Fruit fly (Drosophila melanogaster): ENCODE results near the gene mRpL47.

Gene mRpL47

dm6 chr3R:9480396-9480795 is 35.3 kb downstream of the mRpL47 start:
- no peak for TF ChIP-seq dsx (GFP tag; optimal IDR thresholded peaks at IDR 0.05; ENCODE audit: poor library complexity, severe bottlenecking)
- peak; percentile 41 for TF ChIP-seq Lpt (GFP tag; optimal IDR thresholded peaks at IDR 0.05)
- peak; percentile 26 for TF ChIP-seq achi (GFP tag; optimal IDR thresholded peaks at IDR 0.05)
- peak; percentile 43 for TF ChIP-seq CG10631 (GFP tag; optimal IDR thresholded peaks at IDR 0.05)
- no peak for TF ChIP-seq topi (GFP tag; optimal IDR thresholded peaks at IDR 0.05)
- no peak for TF ChIP-seq Eip75B (GFP tag; optimal IDR thresholded peaks at IDR 0.05)
- no peak for TF ChIP-seq Hr38 (GFP tag; optimal IDR thresholded peaks at IDR 0.05)
- TF ChIP-seq Eip78C (GFP tag), result peak; percentile 51
- no peak for TF ChIP-seq cyc (GFP tag; optimal IDR thresholded peaks at IDR 0.05)
- no peak for TF ChIP-seq pdm3 (GFP tag; optimal IDR thresholded peaks at IDR 0.05)
- no peak for TF ChIP-seq Smox (GFP tag; optimal IDR thresholded peaks at IDR 0.05)
- peak in 1 of 2 experiments; percentile 36 for TF ChIP-seq salr (GFP tag; optimal IDR thresholded peaks at IDR 0.05)
- peak; percentile 83 for TF ChIP-seq CG15336 (GFP tag; IDR thresholded peaks at IDR 0.05)
- no peak for TF ChIP-seq CG34406 (GFP tag; optimal IDR thresholded peaks at IDR 0.05)
- peak; percentile 65 for TF ChIP-seq CG6163 (GFP tag; IDR thresholded peaks at IDR 0.05)
- peak; percentile 63; the same call in 1 of the 3 replicates for TF ChIP-seq eg (GFP tag; IDR thresholded peaks at IDR 0.05)
- no peak for TF ChIP-seq fd85E (GFP tag; optimal IDR thresholded peaks at IDR 0.05)
- no peak for TF ChIP-seq lz (GFP tag; optimal IDR thresholded peaks at IDR 0.05)
- TF ChIP-seq Sox102F (GFP tag; optimal IDR thresholded peaks at IDR 0.05), result no peak
- peak; percentile 28 for TF ChIP-seq OdsH (GFP tag; optimal IDR thresholded peaks at IDR 0.05)
- TF ChIP-seq Gug (GFP tag; IDR thresholded peaks at IDR 0.05), result peak; percentile 66
- TF ChIP-seq CG3919 (GFP tag; optimal IDR thresholded peaks at IDR 0.05), result peak; percentile 49
- TF ChIP-seq Sox15 (GFP tag; optimal IDR thresholded peaks at IDR 0.05), result no peak
- TF ChIP-seq Blimp-1 (GFP tag; optimal IDR thresholded peaks at IDR 0.05), result no peak
- TF ChIP-seq CG4318 (GFP tag; optimal IDR thresholded peaks at IDR 0.05), result no peak
- no peak for TF ChIP-seq fkh (GFP tag; optimal IDR thresholded peaks at IDR 0.05)
- no peak for TF ChIP-seq CG6808 (GFP tag; optimal IDR thresholded peaks at IDR 0.05)
- TF ChIP-seq ss (GFP tag; optimal IDR thresholded peaks at IDR 0.05), result no peak
- no peak for TF ChIP-seq spab (GFP tag; optimal IDR thresholded peaks at IDR 0.05)
- no peak for TF ChIP-seq CG6792 (GFP tag; optimal IDR thresholded peaks at IDR 0.05)
- no peak for TF ChIP-seq CG11762 (GFP tag; optimal IDR thresholded peaks at IDR 0.05; ENCODE audit: insufficient read depth)
- TF ChIP-seq dac (GFP tag; optimal IDR thresholded peaks at IDR 0.05), result peak; percentile 11
- no peak for TF ChIP-seq Sox14 (GFP tag; optimal IDR thresholded peaks at IDR 0.05)
- TF ChIP-seq Met (GFP tag; optimal IDR thresholded peaks at IDR 0.05), result no peak
- TF ChIP-seq CG6276 (GFP tag; optimal IDR thresholded peaks at IDR 0.05), result peak; percentile 48
- TF ChIP-seq CG1621 (tag; optimal IDR thresholded peaks at IDR 0.05), result no peak
- TF ChIP-seq CG32006 (GFP tag; optimal IDR thresholded peaks at IDR 0.05), result peak; percentile 54
- TF ChIP-seq Ets96B (tag; optimal IDR thresholded peaks at IDR 0.05), result no peak
- TF ChIP-seq CG8119 (GFP tag; IDR thresholded peaks at IDR 0.05), result peak; percentile 76
- peak; percentile 8 for TF ChIP-seq acj6 (GFP tag; optimal IDR thresholded peaks at IDR 0.05)
- TF ChIP-seq esn (GFP tag; optimal IDR thresholded peaks at IDR 0.05), result no peak
- no peak for TF ChIP-seq Eip93F (GFP tag; optimal IDR thresholded peaks at IDR 0.05)
- peak; percentile 52 for TF ChIP-seq Hr4 (GFP tag; optimal IDR thresholded peaks at IDR 0.05)
- TF ChIP-seq net (GFP tag; optimal IDR thresholded peaks at IDR 0.05), result peak; percentile 28
- TF ChIP-seq CG11294 (GFP tag; IDR thresholded peaks at IDR 0.05), result no peak; the same call in 1 of the 2 replicates
- no peak for TF ChIP-seq CG9139 (GFP tag; optimal IDR thresholded peaks at IDR 0.05)
- TF ChIP-seq fd59A (GFP tag; optimal IDR thresholded peaks at IDR 0.05), result no peak
- no peak for TF ChIP-seq Hr39 (GFP tag; optimal IDR thresholded peaks at IDR 0.05)
- TF ChIP-seq Ets21C (GFP tag; optimal IDR thresholded peaks at IDR 0.05), result no peak
- TF ChIP-seq CG11902 (GFP tag; optimal IDR thresholded peaks at IDR 0.05), result no peak
- no peak for TF ChIP-seq CG8319 (GFP tag; optimal IDR thresholded peaks at IDR 0.05)

All from whole organism, prepupa.